Worm (Caenorhabditis elegans): ENCODE data around the gene scl-17.

ce11 chrII:1477975-1478374 is 33.0 kb downstream of the scl-17 start:
- no peak for TF ChIP-seq dao-5 (tag; optimal IDR thresholded peaks at IDR 0.05)
- no peak for TF ChIP-seq him-1 (tag; optimal IDR thresholded peaks at IDR 0.05)
